Fruit fly (Drosophila melanogaster) whole organism, prepupa: ENCODE data around the gene Nup58.

ENCODE experiments used
- CG32006 ChIP-seq: fragments of 200-800 bp; sonication (Bioruptor generic); optimal IDR thresholded peaks from 3 replicates; lab custom pipeline; 2017; ENCODE audit warnings: missing biosample characterization, mild to moderate bottlenecking, missing genetic modification characterization
- CG3919 ChIP-seq: fragments of 200-800 bp; sonication (Bioruptor generic); optimal IDR thresholded peaks from 3 replicates; lab custom pipeline; 2016; ENCODE audit warnings: missing biosample characterization, missing genetic modification characterization
- CG4318 ChIP-seq: fragments of 200-800 bp; sonication (Bioruptor generic); optimal IDR thresholded peaks from 3 replicates; lab custom pipeline; 2017; ENCODE audit warnings: missing biosample characterization, mild to moderate bottlenecking, missing genetic modification characterization
- Eip78C ChIP-seq: fragments of 200-800 bp; sonication (Bioruptor generic); peaks from one replicate; lab custom pipeline; 2016; ENCODE audit warnings: missing biosample characterization, missing genetic modification characterization
- Ets96B ChIP-seq: fragments of 200-800 bp; optimal IDR thresholded peaks from 2 replicates; lab custom pipeline; 2019; ENCODE audit warnings: missing biosample characterization, mild to moderate bottlenecking, missing genetic modification characterization, moderate library complexity
- Gug ChIP-seq: fragments of 200-800 bp; sonication (Bioruptor generic); IDR thresholded peaks from 2 replicates; pipeline ENCODE4 v1.3.6; 2022; ENCODE audit warnings: missing biosample characterization, missing genetic modification characterization
- Smox ChIP-seq: fragments of 200-800 bp; sonication (Bioruptor generic); optimal IDR thresholded peaks from 3 replicates; lab custom pipeline; 2016; ENCODE audit warnings: missing biosample characterization, missing genetic modification characterization
- cyc ChIP-seq: fragments of 200-800 bp; sonication (Bioruptor generic); optimal IDR thresholded peaks from 3 replicates; lab custom pipeline; 2016; ENCODE audit warnings: missing biosample characterization, missing genetic modification characterization
- fd59A ChIP-seq: fragments of 200-800 bp; sonication (Bioruptor generic); optimal IDR thresholded peaks from 2 replicates; lab custom pipeline; 2017; ENCODE audit warnings: missing biosample characterization, mild to moderate bottlenecking, missing genetic modification characterization, missing genetic modification reagents
- fkh ChIP-seq: fragments of 200-800 bp; sonication (Bioruptor generic); optimal IDR thresholded peaks from 3 replicates; lab custom pipeline; 2017; ENCODE audit warnings: missing biosample characterization, mild to moderate bottlenecking, missing genetic modification characterization, moderate library complexity
- salr ChIP-seq, 2 experiments: fragments of 200-800 bp; sonication (Bioruptor generic); optimal IDR thresholded peaks; 3 replicates each; lab custom pipeline; 2016 to 2018; ENCODE audit warnings: missing biosample characterization in 2 of 2, missing genetic modification characterization in 2 of 2, mild to moderate bottlenecking in 1 of 2
- vri ChIP-seq: fragments of 200-800 bp; sonication (Bioruptor generic); optimal IDR thresholded peaks from 3 replicates; lab custom pipeline; 2016; ENCODE audit warnings: missing biosample characterization, mild to moderate bottlenecking, missing genetic modification characterization

The Nup58 gene

DNA sequence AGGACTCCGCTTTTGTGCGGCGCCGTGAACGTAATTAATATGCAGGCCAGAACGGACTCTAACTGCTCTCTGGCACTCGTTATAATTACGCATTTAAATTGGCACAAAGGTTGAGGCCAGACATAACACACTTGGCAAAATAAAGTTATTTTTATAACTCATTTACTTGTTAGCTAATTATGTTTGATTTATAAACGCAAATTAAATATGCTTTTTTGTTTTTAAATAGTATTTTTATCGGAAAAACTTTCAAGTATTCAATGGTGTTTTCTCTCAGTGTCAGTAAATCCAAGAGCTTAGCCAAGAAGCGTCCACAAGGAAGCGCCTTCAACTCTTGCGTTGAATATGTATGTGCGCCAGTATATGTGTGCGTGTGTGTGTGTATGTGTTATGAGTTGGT, 28.1 kb downstream of the Nup58 start (continued):
- TF ChIP-seq Ets96B (tag; lab: Kevin White, UChicago) (peak; percentile 40), Gug (GFP tag; lab: Robert Waterston, UW) (no peak), Eip78C (GFP tag; lab: Kevin White, UChicago) (peak; percentile 80), cyc (GFP tag; lab: Kevin White, UChicago) (peak; percentile 3), CG4318 (GFP tag; lab: Kevin White, UChicago) (no peak), CG32006 (GFP tag; lab: Kevin White, UChicago) (peak; percentile 8), Smox (GFP tag; lab: Kevin White, UChicago) (peak; percentile 22), vri (GFP tag; lab: Kevin White, UChicago) (no peak)

DNA sequence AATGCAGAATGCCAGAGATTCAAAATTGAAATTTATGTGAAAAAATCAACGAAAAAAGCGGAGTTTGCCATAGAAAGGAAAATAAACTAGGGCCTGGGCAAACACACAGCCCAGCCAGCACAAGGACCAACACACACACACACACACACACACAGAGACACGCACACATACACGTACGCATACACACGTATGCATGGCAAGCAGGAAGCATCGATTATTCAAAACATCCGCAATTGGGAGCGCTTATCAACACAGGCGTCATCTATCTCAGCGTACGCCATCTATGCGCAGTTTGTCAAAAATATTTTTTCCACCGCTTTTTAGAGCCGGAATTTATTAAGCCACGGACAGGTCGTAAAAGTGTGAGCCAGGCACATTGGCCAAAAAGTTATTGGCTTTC, 35.0 kb downstream of the Nup58 start:
- TF ChIP-seq CG3919 (GFP tag; lab: Kevin White, UChicago) (no peak), fkh (GFP tag; lab: Kevin White, UChicago) (no peak), fd59A (GFP tag; lab: Kevin White, UChicago) (no peak)

DNA sequence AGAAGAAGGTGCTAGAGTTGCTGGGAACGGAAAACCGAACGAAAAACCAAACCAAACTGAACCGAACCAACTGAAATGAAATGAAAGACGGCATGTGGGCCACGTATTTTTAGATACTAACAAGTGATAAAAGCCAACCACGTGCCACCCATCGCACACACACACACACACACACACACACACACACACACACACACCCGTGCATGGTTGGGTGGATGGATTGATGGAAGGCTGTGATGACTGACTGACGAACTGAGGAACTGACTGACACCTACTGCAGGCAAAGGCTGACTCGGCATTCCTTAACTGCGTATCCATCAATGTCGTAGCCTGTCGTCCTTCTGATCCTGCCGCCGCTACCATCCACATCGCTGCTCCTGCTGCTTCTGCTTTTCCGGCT, 37.6 kb downstream of the Nup58 start:
- TF ChIP-seq salr (GFP tag; optimal IDR thresholded peaks at IDR 0.05; lab: Kevin White, UChicago) = no peak
